Fruit fly (Drosophila melanogaster) whole organism, wandering third instar larva: ENCODE measurements around the gene Best3.

ENCODE experiments used
- Abd-B ChIP-seq: fragments of >200 bp; optimal IDR thresholded peaks from 2 replicates; lab custom pipeline; 2017; ENCODE audit warnings: missing biosample characterization, missing genetic modification characterization
- CG32264 ChIP-seq: fragments of 200-800 bp; sonication (Bioruptor generic); optimal IDR thresholded peaks from 2 replicates; lab custom pipeline; 2016; ENCODE audit warnings: missing biosample characterization, missing genetic modification characterization
- CG9705 ChIP-seq: fragments of 200-800 bp; sonication (Bioruptor generic); optimal IDR thresholded peaks from 2 replicates; lab custom pipeline; 2018; ENCODE audit warnings: missing biosample characterization, mild to moderate bottlenecking, missing genetic modification characterization
- CrebA ChIP-seq: fragments of 200-800 bp; sonication (Bioruptor generic); optimal IDR thresholded peaks from 2 replicates; lab custom pipeline; 2016; ENCODE audit warnings: missing biosample characterization, mild to moderate bottlenecking, missing genetic modification characterization, borderline replicate concordance
- Dif ChIP-seq: fragments of 200-275, 200-300 bp; sonication (Bioruptor generic); optimal IDR thresholded peaks from 2 replicates; lab custom pipeline; 2018; ENCODE audit warnings: missing biosample characterization, missing genetic modification characterization; ENCODE audit not compliant: partially characterized antibody
- GATAd ChIP-seq: sonication (Bioruptor generic); optimal IDR thresholded peaks from 2 replicates; lab custom pipeline; 2016; ENCODE audit warnings: missing biosample characterization, missing genetic modification characterization
- HLH106 ChIP-seq: fragments of 200-800 bp; optimal IDR thresholded peaks from 3 replicates; lab custom pipeline; 2019; ENCODE audit warnings: missing biosample characterization, mild to moderate bottlenecking, missing genetic modification characterization, moderate library complexity
- Jra ChIP-seq: sonication (Bioruptor generic); optimal IDR thresholded peaks from 2 replicates; lab custom pipeline; 2016; ENCODE audit warnings: missing biosample characterization, missing genetic modification characterization
- Mio ChIP-seq: sonication (Bioruptor generic); optimal IDR thresholded peaks from 2 replicates; lab custom pipeline; 2016; ENCODE audit warnings: missing biosample characterization, missing genetic modification characterization
- Myc ChIP-seq: fragments of >200 bp; optimal IDR thresholded peaks from 2 replicates; lab custom pipeline; 2017
- N ChIP-seq: fragments of >200 bp; optimal IDR thresholded peaks from 2 replicates; lab custom pipeline; 2018; ENCODE audit warnings: missing biosample characterization, missing external identifiers, missing genetic modification characterization
- OdsH ChIP-seq: fragments of 200-800 bp; sonication (Bioruptor generic); optimal IDR thresholded peaks from 2 replicates; lab custom pipeline; 2016; ENCODE audit warnings: missing biosample characterization, mild to moderate bottlenecking, missing genetic modification characterization
- Rel ChIP-seq, 2 experiments: fragments of 200-800 bp; sonication (Bioruptor generic) in 1 of 2; optimal IDR thresholded peaks; 2 replicates in 1 of 2; 3 replicates in 1 of 2; lab custom pipeline; 2016 to 2019; ENCODE audit warnings: mild to moderate bottlenecking in 2 of 2, missing biosample characterization in 2 of 2, missing genetic modification characterization in 2 of 2, moderate library complexity in 1 of 2
- Sp1 ChIP-seq: fragments of 200-800 bp; sonication (Bioruptor generic); optimal IDR thresholded peaks from 3 replicates; lab custom pipeline; 2019; ENCODE audit warnings: missing biosample characterization, mild to moderate bottlenecking, missing genetic modification characterization, moderate library complexity
- Vsx2 ChIP-seq: fragments of 200-300, 225-300 bp; sonication (Bioruptor generic); optimal IDR thresholded peaks from 2 replicates; lab custom pipeline; 2018; ENCODE audit warnings: missing biosample characterization, missing genetic modification characterization; ENCODE audit not compliant: partially characterized antibody
- br ChIP-seq: fragments of 200-800 bp; sonication (Bioruptor generic); optimal IDR thresholded peaks from 2 replicates; lab custom pipeline; 2016; ENCODE audit warnings: missing biosample characterization, missing genetic modification characterization
- brk ChIP-seq: fragments of 200-800 bp; sonication (Bioruptor generic); optimal IDR thresholded peaks from 2 replicates; lab custom pipeline; 2016; ENCODE audit warnings: missing biosample characterization, mild to moderate bottlenecking, missing genetic modification characterization
- dl ChIP-seq, 2 experiments: fragments of 175-275, 200-275 bp in 1 of 2; fragments of 200-275 bp in 1 of 2; sonication (Bioruptor generic); optimal IDR thresholded peaks; lab custom pipeline; 2018; ENCODE audit warnings: mild to moderate bottlenecking in 2 of 2, missing biosample characterization in 2 of 2, missing genetic modification characterization in 2 of 2, moderate library complexity in 2 of 2; ENCODE audit not compliant: partially characterized antibody in 2 of 2, insufficient read depth in 1 of 2
- dmrt93B ChIP-seq: fragments of 200-800 bp; sonication (Bioruptor generic); optimal IDR thresholded peaks from 2 replicates; lab custom pipeline; 2018; ENCODE audit warnings: missing biosample characterization, mild to moderate bottlenecking, missing genetic modification characterization
- dsf ChIP-seq: sonication (Bioruptor generic); optimal IDR thresholded peaks from 2 replicates; lab custom pipeline; 2016; ENCODE audit warnings: missing biosample characterization, missing genetic modification characterization, borderline replicate concordance
- foxo ChIP-seq, 2 experiments: fragments of 200-800 bp; sonication (Bioruptor generic); optimal IDR thresholded peaks; 2 replicates in 1 of 2; 3 replicates in 1 of 2; lab custom pipeline; 2016 to 2017; ENCODE audit warnings: missing biosample characterization in 2 of 2, missing genetic modification characterization in 2 of 2
- h ChIP-seq: fragments of 200-800 bp; sonication (Bioruptor generic); optimal IDR thresholded peaks from 3 replicates; lab custom pipeline; 2016; ENCODE audit warnings: missing biosample characterization, mild to moderate bottlenecking, missing genetic modification characterization
- jim ChIP-seq: fragments of 175-275, 200-325 bp; sonication (Bioruptor generic); optimal IDR thresholded peaks from 2 replicates; lab custom pipeline; 2016; ENCODE audit warnings: missing biosample characterization, mild to moderate bottlenecking, missing genetic modification characterization
- lola ChIP-seq: fragments of >200 bp; optimal IDR thresholded peaks from 2 replicates; lab custom pipeline; 2017; ENCODE audit warnings: missing biosample characterization, missing genetic modification characterization
- pan ChIP-seq: fragments of >200 bp; optimal IDR thresholded peaks from 2 replicates; lab custom pipeline; 2017
- psq ChIP-seq: fragments of 200-800 bp; sonication (Bioruptor generic); optimal IDR thresholded peaks from 3 replicates; lab custom pipeline; 2017; ENCODE audit warnings: missing biosample characterization, mild to moderate bottlenecking, missing genetic modification characterization, moderate library complexity
- rgr ChIP-seq: fragments of 200-800 bp; sonication (Bioruptor generic); optimal IDR thresholded peaks from 3 replicates; lab custom pipeline; 2016; ENCODE audit warnings: missing biosample characterization, mild to moderate bottlenecking, missing genetic modification characterization
- sage ChIP-seq: fragments of 200-800 bp; sonication (Bioruptor generic); optimal IDR thresholded peaks from 2 replicates; lab custom pipeline; 2016; ENCODE audit warnings: missing biosample characterization, mild to moderate bottlenecking, missing genetic modification characterization
- tai ChIP-seq: sonication (Bioruptor generic); optimal IDR thresholded peaks from 2 replicates; lab custom pipeline; 2016; ENCODE audit warnings: missing biosample characterization, missing genetic modification characterization
- usp ChIP-seq: fragments of >200 bp; optimal IDR thresholded peaks from 2 replicates; lab custom pipeline; 2017; ENCODE audit warnings: missing biosample characterization, missing genetic modification characterization
- woc ChIP-seq: sonication (Bioruptor generic); optimal IDR thresholded peaks from 2 replicates; lab custom pipeline; 2016; ENCODE audit warnings: missing biosample characterization, mild to moderate bottlenecking, missing genetic modification characterization

Best3 gene

dm6 chr3L:15302685-15303084, at the start of gene Best3:
Gene Best3, minus strand, starts transcription at chr3L:15302785.
- TF ChIP-seq usp (GFP tag; lab: Kevin White, UChicago) (no peak), Abd-B (GFP tag; lab: Kevin White, UChicago) (no peak), sage (GFP tag; lab: Kevin White, UChicago) (no peak), Vsx2 (GFP tag; lab: Kevin White, UChicago) (no peak), dmrt93B (GFP tag; lab: Kevin White, UChicago) (no peak)
- TF ChIP-seq, all 38 proteins: peak for 0

- no peak for TF ChIP-seq CrebA (GFP tag; lab: Kevin White, UChicago)
- TF ChIP-seq lola (GFP tag; lab: Kevin White, UChicago), result no peak
- TF ChIP-seq Jra (GFP tag; lab: Kevin White, UChicago), result no peak
- no peak for TF ChIP-seq Sp1
- no peak for TF ChIP-seq CG9705 (GFP tag; lab: Kevin White, UChicago)
- TF ChIP-seq GATAd (GFP tag; lab: Kevin White, UChicago), result no peak
- TF ChIP-seq Rel (GFP tag; optimal IDR thresholded peaks at IDR 0.05; lab: Kevin White, UChicago), result no peak
- no peak for TF ChIP-seq Rel (tag; optimal IDR thresholded peaks at IDR 0.05; lab: Kevin White, UChicago)
- TF ChIP-seq usp (GFP tag; lab: Kevin White, UChicago), result no peak
- no peak for TF ChIP-seq dmrt93B (GFP tag; lab: Kevin White, UChicago)
- TF ChIP-seq, all 38 proteins: peak for 0
Observed at dm6 chr3L:15352048-15352447, 49.5 kb upstream of the Best3 start.

- TF ChIP-seq pan, result no peak
- no peak for TF ChIP-seq jim (GFP tag; lab: Kevin White, UChicago)
- TF ChIP-seq rgr (GFP tag; lab: Kevin White, UChicago), result no peak
- TF ChIP-seq dsf (GFP tag; lab: Kevin White, UChicago), result no peak
- TF ChIP-seq usp (GFP tag; lab: Kevin White, UChicago), result no peak
- TF ChIP-seq brk (GFP tag; lab: Kevin White, UChicago), result no peak
Observed at dm6 chr3L:15348759-15349158, 46.2 kb upstream of the Best3 start.

dm6 chr3L:15347695-15348465, 45.3 kb upstream of the Best3 start:
- no peak for TF ChIP-seq Rel (GFP tag; optimal IDR thresholded peaks at IDR 0.05; lab: Kevin White, UChicago)
- no peak for TF ChIP-seq Rel (tag; optimal IDR thresholded peaks at IDR 0.05; lab: Kevin White, UChicago)
- TF ChIP-seq pan, result no peak
- TF ChIP-seq Vsx2 (GFP tag; lab: Kevin White, UChicago), result no peak
- no peak for TF ChIP-seq Abd-B (GFP tag; lab: Kevin White, UChicago)
- TF ChIP-seq Mio, result no peak
- TF ChIP-seq HLH106 (tag; lab: Kevin White, UChicago), result peak; percentile 14
- TF ChIP-seq lola (GFP tag; lab: Kevin White, UChicago), result no peak
- TF ChIP-seq jim (GFP tag; lab: Kevin White, UChicago), result no peak
- peak; percentile 14 for TF ChIP-seq psq (GFP tag; lab: Kevin White, UChicago)

dm6 chr3L:15344923-15345322, 42.3 kb upstream of the Best3 start:
- TF ChIP-seq foxo (GFP tag; optimal IDR thresholded peaks at IDR 0.05; lab: Kevin White, UChicago) (no peak), Myc (lab: Kevin White, UChicago) (no peak), Dif (GFP tag; lab: Kevin White, UChicago) (no peak), Mio (no peak), rgr (GFP tag; lab: Kevin White, UChicago) (no peak), jim (GFP tag; lab: Kevin White, UChicago) (no peak), br (no peak), dsf (GFP tag; lab: Kevin White, UChicago) (no peak), h (no peak), N (GFP tag; lab: Kevin White, UChicago) (no peak), tai (no peak), pan (no peak), dl (GFP tag; optimal IDR thresholded peaks at IDR 0.05; lab: Kevin White, UChicago; ENCODE audit: insufficient read depth in 1 of 2, partially characterized antibody in 2 of 2) (no peak), lola (GFP tag; lab: Kevin White, UChicago) (no peak), sage (GFP tag; lab: Kevin White, UChicago) (no peak), woc (no peak), CG32264 (no peak), OdsH (GFP tag; lab: Kevin White, UChicago) (no peak)
